Worm (Caenorhabditis elegans) whole organism, L2 larva: ENCODE measurements around the gene ZK470.14.

ENCODE experiments used
- C34F6.9 ChIP-seq: fragments of 150-350 bp; optimal IDR thresholded peaks from 2 replicates; lab custom pipeline; 2014; ENCODE audit warnings: missing biosample characterization, missing genetic modification characterization
- F13H6.1 ChIP-seq: sonication (generic microtip); optimal IDR thresholded peaks from 2 replicates; lab custom pipeline; 2016; ENCODE audit warnings: missing genetic modification characterization, missing compliant biosample characterization
- R02D3.7 ChIP-seq: fragments of 150-350 bp; optimal IDR thresholded peaks from 2 replicates; lab custom pipeline; 2014; ENCODE audit warnings: missing biosample characterization, missing genetic modification characterization
- Y55F3AM.14 ChIP-seq: fragments of 200-800 bp; sonication (Bioruptor generic); optimal IDR thresholded peaks from 2 replicates; lab custom pipeline; 2018; ENCODE audit warnings: mild to moderate bottlenecking, missing genetic modification characterization, missing compliant biosample characterization
- ZK546.5 ChIP-seq: sonication (generic microtip); optimal IDR thresholded peaks from 2 replicates; lab custom pipeline; 2017; ENCODE audit warnings: missing biosample characterization, missing genetic modification characterization
- alr-1 ChIP-seq: fragments of 150-350 bp; optimal IDR thresholded peaks from 2 replicates; lab custom pipeline; 2014; ENCODE audit warnings: missing biosample characterization, missing genetic modification characterization
- aly-2 ChIP-seq: fragments of 150-350 bp; optimal IDR thresholded peaks from 2 replicates; lab custom pipeline; 2014; ENCODE audit warnings: missing biosample characterization, missing genetic modification characterization
- blmp-1 ChIP-seq: sonication (generic microtip); optimal IDR thresholded peaks from 2 replicates; lab custom pipeline; 2017; ENCODE audit warnings: missing genetic modification characterization, mild to moderate bottlenecking, missing compliant biosample characterization, antibody characterized with exemption, moderate library complexity; ENCODE audit not compliant: insufficient read depth
- ceh-16 ChIP-seq: fragments of 150-350 bp; optimal IDR thresholded peaks from 2 replicates; lab custom pipeline; 2014; ENCODE audit warnings: missing biosample characterization, missing genetic modification characterization
- ceh-82 ChIP-seq: fragments of 150-350 bp; optimal IDR thresholded peaks from 2 replicates; lab custom pipeline; 2014; ENCODE audit warnings: missing biosample characterization, missing genetic modification characterization
- dmd-4 ChIP-seq: sonication (generic microtip); optimal IDR thresholded peaks from 2 replicates; lab custom pipeline; 2017; ENCODE audit warnings: missing biosample characterization, missing genetic modification characterization
- egl-27 ChIP-seq: sonication (generic microtip); optimal IDR thresholded peaks from 3 replicates; lab custom pipeline; 2017; ENCODE audit warnings: missing biosample characterization, missing genetic modification reagents, missing genetic modification characterization
- elt-1 ChIP-seq: fragments of 150-350 bp; optimal IDR thresholded peaks from 2 replicates; lab custom pipeline; 2014; ENCODE audit warnings: missing biosample characterization, missing genetic modification characterization
- elt-3 ChIP-seq: sonication (generic microtip); optimal IDR thresholded peaks from 2 replicates; lab custom pipeline; 2017; ENCODE audit warnings: missing biosample characterization, missing genetic modification characterization
- fos-1 ChIP-seq: fragments of 150-350 bp; optimal IDR thresholded peaks from 2 replicates; lab custom pipeline; 2014; ENCODE audit warnings: missing biosample characterization, missing genetic modification characterization
- gmeb-1 ChIP-seq: fragments of 150-350 bp; optimal IDR thresholded peaks from 2 replicates; lab custom pipeline; 2014; ENCODE audit warnings: missing biosample characterization, missing genetic modification characterization
- lin-11 ChIP-seq: fragments of 150-350 bp; sonication (generic microtip); optimal IDR thresholded peaks from 2 replicates; lab custom pipeline; 2014; ENCODE audit warnings: missing biosample characterization, missing genetic modification characterization, inconsistent platforms, mixed read lengths
- lin-13 ChIP-seq: fragments of 150-350 bp; optimal IDR thresholded peaks from 2 replicates; lab custom pipeline; 2014; ENCODE audit warnings: missing biosample characterization, missing genetic modification reagents, missing genetic modification characterization
- lin-39 ChIP-seq: fragments of 150-350 bp; optimal IDR thresholded peaks from 2 replicates; lab custom pipeline; 2014; ENCODE audit warnings: missing biosample characterization, missing genetic modification reagents, missing genetic modification characterization
- lsy-2 ChIP-seq, 2 experiments: fragments of 150-350 bp in 1 of 2; sonication (generic microtip) in 1 of 2; optimal IDR thresholded peaks; 2 replicates each; lab custom pipeline; 2014 to 2017; ENCODE audit warnings: missing biosample characterization in 2 of 2, missing genetic modification characterization in 2 of 2
- mab-5 ChIP-seq: fragments of 150-350 bp; optimal IDR thresholded peaks from 2 replicates; lab custom pipeline; 2014; ENCODE audit warnings: missing biosample characterization, missing genetic modification characterization
- mbf-1 ChIP-seq: sonication (generic microtip); optimal IDR thresholded peaks from 2 replicates; lab custom pipeline; 2017; ENCODE audit warnings: missing biosample characterization, missing genetic modification characterization
- mdl-1 ChIP-seq, 2 experiments: fragments of 150-350 bp in 1 of 2; sonication (generic microtip) in 1 of 2; optimal IDR thresholded peaks; 2 replicates each; lab custom pipeline; 2017; ENCODE audit warnings: missing biosample characterization in 2 of 2, missing genetic modification characterization in 2 of 2
- nhr-10 ChIP-seq: sonication (generic microtip); optimal IDR thresholded peaks from 2 replicates; lab custom pipeline; 2017; ENCODE audit warnings: missing biosample characterization, missing genetic modification characterization
- nhr-11 ChIP-seq: fragments of 150-350 bp; optimal IDR thresholded peaks from 2 replicates; lab custom pipeline; 2014; ENCODE audit warnings: missing biosample characterization, missing genetic modification characterization
- nhr-12 ChIP-seq: fragments of 150-350 bp; optimal IDR thresholded peaks from 2 replicates; lab custom pipeline; 2014; ENCODE audit warnings: missing biosample characterization, missing genetic modification characterization
- nhr-129 ChIP-seq: fragments of 150-350 bp; optimal IDR thresholded peaks from 2 replicates; lab custom pipeline; 2014; ENCODE audit warnings: missing biosample characterization, missing genetic modification characterization
- nhr-23 ChIP-seq: fragments of 150-350 bp; optimal IDR thresholded peaks from 2 replicates; lab custom pipeline; 2014; ENCODE audit warnings: missing biosample characterization, missing genetic modification reagents, missing genetic modification characterization
- nhr-237 ChIP-seq: fragments of 150-350 bp; optimal IDR thresholded peaks from 2 replicates; lab custom pipeline; 2014; ENCODE audit warnings: missing biosample characterization, missing genetic modification characterization
- nhr-25 ChIP-seq: fragments of 150-350 bp; sonication (generic microtip); optimal IDR thresholded peaks from 3 replicates; lab custom pipeline; 2014; ENCODE audit warnings: missing biosample characterization, missing genetic modification characterization
- nhr-6 ChIP-seq: fragments of 150-350 bp; optimal IDR thresholded peaks from 2 replicates; lab custom pipeline; 2014; ENCODE audit warnings: missing biosample characterization, missing genetic modification characterization
- nhr-77 ChIP-seq: fragments of 150-350 bp; optimal IDR thresholded peaks from 2 replicates; lab custom pipeline; 2014; ENCODE audit warnings: missing biosample characterization, missing genetic modification characterization
- peb-1 ChIP-seq: fragments of 150-350 bp; optimal IDR thresholded peaks from 2 replicates; lab custom pipeline; 2014; ENCODE audit warnings: missing biosample characterization, missing genetic modification characterization
- sem-4 ChIP-seq: fragments of 150-350 bp; optimal IDR thresholded peaks from 2 replicates; lab custom pipeline; 2014; ENCODE audit warnings: missing biosample characterization, missing genetic modification reagents, missing genetic modification characterization
- skn-1 ChIP-seq: sonication (generic microtip); optimal IDR thresholded peaks from 2 replicates; lab custom pipeline; 2017; ENCODE audit warnings: missing biosample characterization, missing genetic modification characterization
- sma-3 ChIP-seq: sonication (generic microtip); optimal IDR thresholded peaks from 2 replicates; lab custom pipeline; 2016; ENCODE audit warnings: missing genetic modification reagents, missing genetic modification characterization, missing compliant biosample characterization
- sma-9 ChIP-seq, 2 experiments: fragments of 150-350 bp in 1 of 2; sonication (generic microtip) in 1 of 2; optimal IDR thresholded peaks; 2 replicates each; lab custom pipeline; 2014 to 2016; ENCODE audit warnings: missing genetic modification characterization in 2 of 2, mild to moderate bottlenecking in 1 of 2, missing biosample characterization in 1 of 2, missing compliant biosample characterization in 1 of 2, missing genetic modification reagents in 1 of 2, moderate library complexity in 1 of 2
- snpc-4 ChIP-seq: fragments of 150-350 bp; optimal IDR thresholded peaks from 2 replicates; lab custom pipeline; 2014; ENCODE audit warnings: missing biosample characterization, missing genetic modification characterization
- unc-39 ChIP-seq: fragments of 150-350 bp; optimal IDR thresholded peaks from 2 replicates; lab custom pipeline; 2014; ENCODE audit warnings: missing biosample characterization, missing genetic modification characterization
- unc-55 ChIP-seq: fragments of 150-350 bp; sonication (generic microtip); optimal IDR thresholded peaks from 3 replicates; lab custom pipeline; 2014; ENCODE audit warnings: missing biosample characterization, missing genetic modification reagents, missing genetic modification characterization
- unc-62 ChIP-seq: fragments of 150-350 bp; optimal IDR thresholded peaks from 2 replicates; lab custom pipeline; 2014; ENCODE audit warnings: missing biosample characterization, missing genetic modification reagents, missing genetic modification characterization
- zag-1 ChIP-seq: fragments of 150-350 bp; optimal IDR thresholded peaks from 2 replicates; lab custom pipeline; 2014; ENCODE audit warnings: missing biosample characterization, missing genetic modification characterization
- ztf-11 ChIP-seq: sonication (generic microtip); optimal IDR thresholded peaks from 2 replicates; lab custom pipeline; 2017; ENCODE audit warnings: missing biosample characterization, missing genetic modification characterization
- ztf-4 ChIP-seq: fragments of 150-350 bp; optimal IDR thresholded peaks from 2 replicates; lab custom pipeline; 2014; ENCODE audit warnings: missing biosample characterization, missing genetic modification characterization

ZK470.14 gene

ce11 chrX:4163391-4163790, 3.9 kb upstream of the ZK470.14 start, which contains the start of gene ZK470.1:
TSS of gene ZK470.1 (plus strand) at chrX:4163691.
- TF ChIP-seq nhr-11 (tag; lab: Kevin White, UChicago) (no peak), mbf-1 (no peak), mab-5 (tag; lab: Kevin White, UChicago) (no peak), ztf-11 (no peak), egl-27 (no peak), aly-2 (tag; lab: Kevin White, UChicago) (no peak), fos-1 (tag; lab: Kevin White, UChicago) (no peak), Y55F3AM.14 (GFP tag; lab: Kevin White, UChicago) (no peak), dmd-4 (tag; lab: Kevin White, UChicago) (no peak), R02D3.7 (tag; lab: Kevin White, UChicago) (no peak), gmeb-1 (tag; lab: Kevin White, UChicago) (no peak), lin-11 (tag; lab: Kevin White, UChicago) (no peak), C34F6.9 (tag; lab: Kevin White, UChicago) (no peak), nhr-6 (no peak), snpc-4 (tag; lab: Kevin White, UChicago) (no peak), unc-39 (tag; lab: Kevin White, UChicago) (no peak)

- no peak for TF ChIP-seq sem-4
- no peak for TF ChIP-seq unc-39 (tag; lab: Kevin White, UChicago)
- TF ChIP-seq dmd-4 (tag; lab: Kevin White, UChicago): no peak
- TF ChIP-seq F13H6.1 (tag; lab: Kevin White, UChicago): no peak
- no peak for TF ChIP-seq nhr-6
- TF ChIP-seq ztf-11: no peak
- TF ChIP-seq lsy-2 (tag; optimal IDR thresholded peaks at IDR 0.05; lab: Kevin White, UChicago): no peak
- TF ChIP-seq zag-1: no peak
- TF ChIP-seq mbf-1: no peak
- no peak for TF ChIP-seq unc-62
- no peak for TF ChIP-seq peb-1 (tag; lab: Kevin White, UChicago)
- no peak for TF ChIP-seq nhr-10 (tag; lab: Kevin White, UChicago)
These were observed 10.1 kb downstream of the ZK470.14 start, which contains the start of gene ZK470.6 for ce11 chrX:4177394-4177793. TSS of gene ZK470.6 (minus strand) at chrX:4177494.

- no peak for TF ChIP-seq nhr-129
- no peak for TF ChIP-seq elt-1 (tag; lab: Kevin White, UChicago)
- no peak for TF ChIP-seq peb-1 (tag; lab: Kevin White, UChicago)
- no peak for TF ChIP-seq sem-4
- TF ChIP-seq ceh-82 (tag; lab: Kevin White, UChicago): no peak
- no peak for TF ChIP-seq elt-3 (tag; lab: Kevin White, UChicago)
- TF ChIP-seq, all 48 proteins: peak for 0
These were observed 19.4 kb downstream of the ZK470.14 start, which contains the start of gene mrp-6 for ce11 chrX:4186656-4187055. TSS of gene mrp-6 (minus strand) at chrX:4186756.

- peak; percentile 83 for TF ChIP-seq fos-1 (tag; lab: Kevin White, UChicago)
- TF ChIP-seq ZK546.5: peak; percentile 26
- no peak for TF ChIP-seq elt-3 (tag; lab: Kevin White, UChicago)
- peak; percentile 95 for TF ChIP-seq C34F6.9 (tag; lab: Kevin White, UChicago)
- no peak for TF ChIP-seq alr-1 (tag; lab: Kevin White, UChicago)
- no peak for TF ChIP-seq aly-2 (tag; lab: Kevin White, UChicago)
- no peak for TF ChIP-seq elt-1 (tag; lab: Kevin White, UChicago)
- TF ChIP-seq dmd-4 (tag; lab: Kevin White, UChicago): no peak
- TF ChIP-seq mab-5 (tag; lab: Kevin White, UChicago): peak; percentile 78
- TF ChIP-seq unc-62: no peak
- peak; percentile 62 for TF ChIP-seq ztf-4 (tag; lab: Kevin White, UChicago)
- no peak for TF ChIP-seq skn-1
- peak; percentile 80 for TF ChIP-seq gmeb-1 (tag; lab: Kevin White, UChicago)
- TF ChIP-seq R02D3.7 (tag; lab: Kevin White, UChicago): no peak
- peak; percentile 91 for TF ChIP-seq nhr-129
- TF ChIP-seq nhr-12 (tag; lab: Kevin White, UChicago): no peak
- TF ChIP-seq mdl-1 (tag; optimal IDR thresholded peaks at IDR 0.05; lab: Kevin White, UChicago): peak; percentile 54 to 65
- no peak for TF ChIP-seq ceh-16
- no peak for TF ChIP-seq Y55F3AM.14 (GFP tag; lab: Kevin White, UChicago)
- TF ChIP-seq egl-27: peak; percentile 89
- peak; percentile 86 for TF ChIP-seq lin-11 (tag; lab: Kevin White, UChicago)
- TF ChIP-seq unc-55: peak; percentile 93
- peak; percentile 79 for TF ChIP-seq zag-1
- TF ChIP-seq nhr-23 (tag; lab: Kevin White, UChicago): no peak
- TF ChIP-seq sma-3 (GFP tag; lab: Kevin White, UChicago): peak; percentile 96
- TF ChIP-seq nhr-237 (tag; lab: Kevin White, UChicago): no peak
- peak; percentile 18 for TF ChIP-seq nhr-11 (tag; lab: Kevin White, UChicago)
- peak; percentile 17 for TF ChIP-seq nhr-77 (tag; lab: Kevin White, UChicago)
- no peak for TF ChIP-seq mbf-1
- TF ChIP-seq blmp-1: peak; percentile 56
- TF ChIP-seq lin-13 (GFP tag; lab: Kevin White, UChicago): peak; percentile 90
- TF ChIP-seq nhr-25 (tag; lab: Kevin White, UChicago): peak; percentile 91
- peak; percentile 93 for TF ChIP-seq sma-9 (GFP tag; optimal IDR thresholded peaks at IDR 0.05; lab: Kevin White, UChicago)
- TF ChIP-seq sma-9 (tag; optimal IDR thresholded peaks at IDR 0.05; lab: Kevin White, UChicago): no peak
- no peak for TF ChIP-seq lin-39 (tag; lab: Kevin White, UChicago)
- peak; percentile 87 for TF ChIP-seq sem-4
These were observed 23.4 kb downstream of the ZK470.14 start, which contains the start of gene vha-12 for ce11 chrX:4190537-4191144. TSS of gene vha-12 (plus strand) at chrX:4191094.
